Fruit fly (Drosophila melanogaster): Measurements from ENCODE around the gene CG9109.

Gene CG9109

dm6 chr2L:6078757-6079351 lies 44.6 kb upstream of the CG9109 start (continued):
- TF ChIP-seq CG4282 (GFP tag; optimal IDR thresholded peaks at IDR 0.05) (no peak), HLHmδ (GFP tag; optimal IDR thresholded peaks at IDR 0.05) (peak; percentile 90), amos (GFP tag; IDR thresholded peaks at IDR 0.05; ENCODE audit: partially characterized antibody) (0 out of 2 replicates have a peak, but pooled peaks have one; percentile 20), H2.0 (GFP tag; IDR thresholded peaks at IDR 0.05) (no peak), yki (optimal IDR thresholded peaks at IDR 0.05) (peak; percentile 12), CG31441 (GFP tag; IDR thresholded peaks at IDR 0.05) (no peak), HLH4C (GFP tag; IDR thresholded peaks at IDR 0.05; ENCODE audit: partially characterized antibody) (no peak), CG2202 (tag; optimal IDR thresholded peaks at IDR 0.05) (no peak), D19A (tag; optimal IDR thresholded peaks at IDR 0.05) (peak; percentile 30), vfl (GFP tag; optimal IDR thresholded peaks at IDR 0.05) (no peak), chn (GFP tag; optimal IDR thresholded peaks at IDR 0.05) (peak; percentile 69), sr (GFP tag; IDR thresholded peaks at IDR 0.05) (no peak), CG10979 (tag; optimal IDR thresholded peaks at IDR 0.05) (peak; percentile 31), BtbVII (GFP tag; optimal IDR thresholded peaks at IDR 0.05) (no peak), CG1233 (GFP tag; optimal IDR thresholded peaks at IDR 0.05) (no peak), Atf3 (GFP tag; optimal IDR thresholded peaks at IDR 0.05) (no peak), CG16863 (GFP tag; optimal IDR thresholded peaks at IDR 0.05) (no peak), Ets97D (GFP tag; optimal IDR thresholded peaks at IDR 0.05) (peak; percentile 6), trh (GFP tag; optimal IDR thresholded peaks at IDR 0.05) (no peak), gce (GFP tag; IDR thresholded peaks at IDR 0.05) (no peak), zfh1 (GFP tag; IDR thresholded peaks at IDR 0.05) (no peak), kay (GFP tag; optimal IDR thresholded peaks at IDR 0.05) (no peak), chif (GFP tag; optimal IDR thresholded peaks at IDR 0.05) (no peak), bcd (GFP tag; optimal IDR thresholded peaks at IDR 0.05) (no peak), stwl (tag; optimal IDR thresholded peaks at IDR 0.05) (peak; percentile 64), Blimp-1 (GFP tag; optimal IDR thresholded peaks at IDR 0.05) (peak; percentile 79), nmo (GFP tag; optimal IDR thresholded peaks at IDR 0.05) (peak; percentile 51), Oaz (GFP tag; IDR thresholded peaks at IDR 0.05) (no peak), CG6791 (GFP tag; IDR thresholded peaks at IDR 0.05; ENCODE audit: partially characterized antibody) (peak; percentile 52; the same call in 1 of the 3 replicates), gcm (GFP tag; optimal IDR thresholded peaks at IDR 0.05) (peak; percentile 94), Optix (GFP tag; IDR thresholded peaks at IDR 0.05) (no peak), Opbp (GFP tag; IDR thresholded peaks at IDR 0.05; ENCODE audit: partially characterized antibody) (peak; percentile 64; the same call in 1 of the 3 replicates), CG8765 (GFP tag; IDR thresholded peaks at IDR 0.05) (peak; percentile 39; the same call in 1 of the 2 replicates), CG12299 (tag; optimal IDR thresholded peaks at IDR 0.05) (no peak), MESR4 (GFP tag; optimal IDR thresholded peaks at IDR 0.05) (no peak), CG4820 (GFP tag; optimal IDR thresholded peaks at IDR 0.05) (no peak), CG2199 (GFP tag; IDR thresholded peaks at IDR 0.05) (peak; percentile 88), twi (tag; optimal IDR thresholded peaks at IDR 0.05) (peak; percentile 100), luna (GFP tag; optimal IDR thresholded peaks at IDR 0.05) (no peak), hkb (optimal IDR thresholded peaks at IDR 0.05) (no peak), hkb (GFP tag; IDR thresholded peaks at IDR 0.05) (no peak), chm (GFP tag; IDR thresholded peaks at IDR 0.05) (peak; percentile 41; the same call in 1 of the 2 replicates), B-H1 (GFP tag; IDR thresholded peaks at IDR 0.05) (no peak), org-1 (GFP tag; optimal IDR thresholded peaks at IDR 0.05) (no peak), dmrt99B (tag; optimal IDR thresholded peaks at IDR 0.05) (no peak), Sin3A (optimal IDR thresholded peaks at IDR 0.05) (no peak), Elba2 (GFP tag; optimal IDR thresholded peaks at IDR 0.05) (peak; percentile 73), pros (GFP tag; optimal IDR thresholded peaks at IDR 0.05) (peak; percentile 95), lov (optimal IDR thresholded peaks at IDR 0.05) (no peak), lov (GFP tag; IDR thresholded peaks at IDR 0.05) (no peak), CG9609 (GFP tag; optimal IDR thresholded peaks at IDR 0.05) (no peak), sug (tag; optimal IDR thresholded peaks at IDR 0.05) (no peak)
